Worm (Caenorhabditis elegans): Measurements from ENCODE around the gene T05A7.7.

T05A7.7 gene

ce11 chrII:4681391-4681790 lies at the start of gene T05A7.7:
T05A7.7 (minus strand) TSS chrII:4681491.
- no peak for TF ChIP-seq mbf-1 (tag; optimal IDR thresholded peaks at IDR 0.05)
- no peak for TF ChIP-seq nhr-10 (tag; optimal IDR thresholded peaks at IDR 0.05)
- TF ChIP-seq sem-4 (tag; optimal IDR thresholded peaks at IDR 0.05), result no peak
- TF ChIP-seq ama-1 (optimal IDR thresholded peaks at IDR 0.05), result no peak
- TF ChIP-seq gmeb-1 (tag; optimal IDR thresholded peaks at IDR 0.05), result no peak

- TF ChIP-seq elt-1 (tag; optimal IDR thresholded peaks at IDR 0.05), result no peak
- TF ChIP-seq dmd-4 (tag; optimal IDR thresholded peaks at IDR 0.05), result no peak
- no peak for TF ChIP-seq ztf-4 (tag; optimal IDR thresholded peaks at IDR 0.05)
- TF ChIP-seq snpc-4 (tag; optimal IDR thresholded peaks at IDR 0.05), result no peak
- TF ChIP-seq alr-1 (tag; optimal IDR thresholded peaks at IDR 0.05), result no peak
- TF ChIP-seq nhr-6 (tag; optimal IDR thresholded peaks at IDR 0.05), result no peak
- TF ChIP-seq skn-1 (tag; optimal IDR thresholded peaks at IDR 0.05), result no peak
Measured at ce11 chrII:4729733-4730132, 48.4 kb upstream of the T05A7.7 start, which contains the start of gene F41C3.7. F41C3.7 (plus strand) TSS chrII:4730033.

ce11 chrII:4728687-4729086 lies 47.4 kb upstream of the T05A7.7 start:
- TF ChIP-seq nhr-77 (tag; optimal IDR thresholded peaks at IDR 0.05), result no peak
- no peak for TF ChIP-seq nhr-23 (tag; optimal IDR thresholded peaks at IDR 0.05)
- TF ChIP-seq nhr-237 (tag; optimal IDR thresholded peaks at IDR 0.05), result no peak
- TF ChIP-seq lsy-2 (tag; optimal IDR thresholded peaks at IDR 0.05), result peak in 1 of 2 experiments; percentile 61
- peak; percentile 76 for TF ChIP-seq crh-2 (tag; optimal IDR thresholded peaks at IDR 0.05)
- TF ChIP-seq zag-1 (tag; optimal IDR thresholded peaks at IDR 0.05), result no peak
- TF ChIP-seq F13H6.1 (tag; optimal IDR thresholded peaks at IDR 0.05), result peak; percentile 65
- peak; percentile 65 for TF ChIP-seq sma-9 (GFP tag; optimal IDR thresholded peaks at IDR 0.05)
- no peak for TF ChIP-seq sma-9 (tag; optimal IDR thresholded peaks at IDR 0.05)
- peak; percentile 3 for TF ChIP-seq sma-3 (GFP tag; optimal IDR thresholded peaks at IDR 0.05)
- no peak for TF ChIP-seq snpc-4 (tag; optimal IDR thresholded peaks at IDR 0.05)
- no peak for TF ChIP-seq nhr-10 (tag; optimal IDR thresholded peaks at IDR 0.05)
- no peak for TF ChIP-seq mbf-1 (tag; optimal IDR thresholded peaks at IDR 0.05)
- no peak for TF ChIP-seq ztf-1 (GFP tag; conservative IDR thresholded peaks at IDR 0.05)
- TF ChIP-seq C34F6.9 (tag; optimal IDR thresholded peaks at IDR 0.05), result peak; percentile 46
- TF ChIP-seq fos-1 (tag; optimal IDR thresholded peaks at IDR 0.05), result peak; percentile 95
- TF ChIP-seq R02D3.7 (tag; optimal IDR thresholded peaks at IDR 0.05), result no peak
- TF ChIP-seq peb-1 (tag; optimal IDR thresholded peaks at IDR 0.05), result no peak
- TF ChIP-seq alr-1 (tag; optimal IDR thresholded peaks at IDR 0.05), result no peak
- TF ChIP-seq gmeb-1 (tag; optimal IDR thresholded peaks at IDR 0.05), result no peak
- no peak for TF ChIP-seq elt-3 (tag; optimal IDR thresholded peaks at IDR 0.05)
- TF ChIP-seq sem-4 (tag; optimal IDR thresholded peaks at IDR 0.05), result no peak
- no peak for TF ChIP-seq ceh-82 (tag; optimal IDR thresholded peaks at IDR 0.05)
- TF ChIP-seq nhr-129 (tag; optimal IDR thresholded peaks at IDR 0.05), result peak; percentile 72

- TF ChIP-seq C34F6.9 (tag; optimal IDR thresholded peaks at IDR 0.05) (no peak), ceh-82 (tag; optimal IDR thresholded peaks at IDR 0.05) (no peak), elt-1 (tag; optimal IDR thresholded peaks at IDR 0.05) (no peak), sma-3 (GFP tag; optimal IDR thresholded peaks at IDR 0.05) (no peak), gmeb-1 (tag; optimal IDR thresholded peaks at IDR 0.05) (no peak), alr-1 (tag; optimal IDR thresholded peaks at IDR 0.05) (no peak), nhr-77 (tag; optimal IDR thresholded peaks at IDR 0.05) (no peak), ama-1 (optimal IDR thresholded peaks at IDR 0.05) (no peak), nhr-237 (tag; optimal IDR thresholded peaks at IDR 0.05) (no peak), unc-55 (GFP tag; optimal IDR thresholded peaks at IDR 0.05) (no peak), nhr-23 (tag; optimal IDR thresholded peaks at IDR 0.05) (no peak), ztf-1 (GFP tag; conservative IDR thresholded peaks at IDR 0.05) (no peak), skn-1 (tag; optimal IDR thresholded peaks at IDR 0.05) (no peak), nhr-25 (tag; optimal IDR thresholded peaks at IDR 0.05) (no peak), R02D3.7 (tag; optimal IDR thresholded peaks at IDR 0.05) (no peak), nhr-129 (tag; optimal IDR thresholded peaks at IDR 0.05) (no peak), lsy-2 (tag; optimal IDR thresholded peaks at IDR 0.05) (no peak), ceh-16 (tag; optimal IDR thresholded peaks at IDR 0.05) (no peak), Y55F3AM.14 (GFP tag; optimal IDR thresholded peaks at IDR 0.05) (no peak), nhr-11 (tag; optimal IDR thresholded peaks at IDR 0.05) (no peak)
Measured at ce11 chrII:4727769-4728168, 46.5 kb upstream of the T05A7.7 start, which contains the start of gene ttr-41. ttr-41 (minus strand) TSS chrII:4727869.

- TF ChIP-seq ztf-11 (tag; optimal IDR thresholded peaks at IDR 0.05) (no peak), nhr-21 (tag; optimal IDR thresholded peaks at IDR 0.05) (no peak), C34F6.9 (tag; optimal IDR thresholded peaks at IDR 0.05) (no peak), egl-27 (tag; optimal IDR thresholded peaks at IDR 0.05) (no peak), elt-3 (tag; optimal IDR thresholded peaks at IDR 0.05) (no peak), nhr-237 (tag; optimal IDR thresholded peaks at IDR 0.05) (no peak), elt-1 (tag; optimal IDR thresholded peaks at IDR 0.05) (no peak), gmeb-1 (tag; optimal IDR thresholded peaks at IDR 0.05) (no peak), mab-5 (tag; optimal IDR thresholded peaks at IDR 0.05) (no peak), mbf-1 (tag; optimal IDR thresholded peaks at IDR 0.05) (no peak), nhr-25 (tag; optimal IDR thresholded peaks at IDR 0.05) (no peak), sma-3 (GFP tag; optimal IDR thresholded peaks at IDR 0.05) (no peak), ama-1 (optimal IDR thresholded peaks at IDR 0.05) (no peak)
Measured at ce11 chrII:4726750-4727384, 45.6 kb upstream of the T05A7.7 start.
